Worm (Caenorhabditis elegans) whole organism, L1 larva: ENCODE data around the gene H41C03.2.

Source experiments
- efl-3 ChIP-seq: fragments of 200-800 bp; sonication (Bioruptor generic); optimal IDR thresholded peaks from 2 replicates; lab custom pipeline; 2018; ENCODE audit warnings: mild to moderate bottlenecking, missing genetic modification characterization, missing compliant biosample characterization
- egl-13 ChIP-seq: sonication (generic microtip); optimal IDR thresholded peaks from 2 replicates; lab custom pipeline; 2016; ENCODE audit warnings: missing genotype, missing genetic modification reagents, missing genetic modification characterization, missing compliant biosample characterization
- egl-27 ChIP-seq, 2 experiments: fragments of 150-350 bp in 1 of 2; sonication (generic microtip); optimal IDR thresholded peaks; 3 replicates each; lab custom pipeline; 2017 to 2018; ENCODE audit warnings: missing biosample characterization in 2 of 2, missing genetic modification characterization in 2 of 2, missing genetic modification reagents in 2 of 2
- elt-2 ChIP-seq: sonication (generic microtip); optimal IDR thresholded peaks from 2 replicates; lab custom pipeline; 2016; ENCODE audit warnings: missing genetic modification characterization, mild to moderate bottlenecking, inconsistent platforms, missing compliant biosample characterization, missing genetic modification reagents
- pag-3 ChIP-seq: sonication (generic microtip); optimal IDR thresholded peaks from 2 replicates; lab custom pipeline; 2017; ENCODE audit warnings: missing genetic modification characterization, mild to moderate bottlenecking, missing compliant biosample characterization, antibody characterized with exemption, borderline replicate concordance; ENCODE audit not compliant: insufficient read depth
- snpc-4 ChIP-seq: fragments of 150-350 bp; optimal IDR thresholded peaks from 2 replicates; lab custom pipeline; 2014; ENCODE audit warnings: missing biosample characterization, missing genetic modification characterization
- zag-1 ChIP-seq: fragments of 150-350 bp; optimal IDR thresholded peaks from 2 replicates; lab custom pipeline; 2014; ENCODE audit warnings: missing biosample characterization, missing genetic modification characterization

- TF ChIP-seq egl-27 (tag; optimal IDR thresholded peaks at IDR 0.05; lab: Kevin White, UChicago): no peak
- no peak for TF ChIP-seq efl-3 (GFP tag; lab: Kevin White, UChicago)
- no peak for TF ChIP-seq egl-13 (tag; lab: Kevin White, UChicago)
- TF ChIP-seq snpc-4 (tag; lab: Kevin White, UChicago): no peak
- no peak for TF ChIP-seq pag-3 (tag; lab: Kevin White, UChicago)
- no peak for TF ChIP-seq elt-2 (tag; lab: Kevin White, UChicago)
- TF ChIP-seq zag-1 (tag; lab: Kevin White, UChicago): no peak
These were observed 50.8 kb downstream of the H41C03.2 start, which contains the start of the genes K05F1.9 and K05F1.1 for ce11 chrII:5801075-5801474.
